Fruit fly (Drosophila melanogaster): ENCODE data around the gene CG34398.
A peak's percentile ranks its signal among the peaks of the same experiment; 100 is the strongest.

- peak; percentile 33 for TF ChIP-seq CG13204 (GFP tag; optimal IDR thresholded peaks at IDR 0.05)
- TF ChIP-seq Pif1A (GFP tag; optimal IDR thresholded peaks at IDR 0.05): peak; percentile 33
- TF ChIP-seq rn (GFP tag; IDR thresholded peaks at IDR 0.05): peak; percentile 45; the same call in 1 of the 2 replicates
- peak; percentile 78 for TF ChIP-seq CG34367 (tag; optimal IDR thresholded peaks at IDR 0.05)
- peak; percentile 62; the same call in 1 of the 2 replicates for TF ChIP-seq CG32121 (GFP tag; IDR thresholded peaks at IDR 0.05)
- TF ChIP-seq gl (tag; optimal IDR thresholded peaks at IDR 0.05): peak; percentile 63
- peak; percentile 51 for TF ChIP-seq EcR (GFP tag; optimal IDR thresholded peaks at IDR 0.05)
- TF ChIP-seq CG8301 (tag; optimal IDR thresholded peaks at IDR 0.05): peak; percentile 78
- peak; percentile 82 for TF ChIP-seq CG8159 (tag; optimal IDR thresholded peaks at IDR 0.05)
- peak; percentile 84 for TF ChIP-seq Pif1B (GFP tag; optimal IDR thresholded peaks at IDR 0.05)
- TF ChIP-seq D1 (tag; optimal IDR thresholded peaks at IDR 0.05): peak; percentile 41
- peak; percentile 75 for TF ChIP-seq CG14655 (GFP tag; optimal IDR thresholded peaks at IDR 0.05)
- no peak for TF ChIP-seq Snoo (tag; optimal IDR thresholded peaks at IDR 0.05)
Observed at dm6 chr2L:8920294-8920693, 21.7 kb downstream of the CG34398 start.

Measured in whole organism, pupa.